Worm (Caenorhabditis elegans): ENCODE results near the gene H03A11.13.

H03A11.13 gene

DNA sequence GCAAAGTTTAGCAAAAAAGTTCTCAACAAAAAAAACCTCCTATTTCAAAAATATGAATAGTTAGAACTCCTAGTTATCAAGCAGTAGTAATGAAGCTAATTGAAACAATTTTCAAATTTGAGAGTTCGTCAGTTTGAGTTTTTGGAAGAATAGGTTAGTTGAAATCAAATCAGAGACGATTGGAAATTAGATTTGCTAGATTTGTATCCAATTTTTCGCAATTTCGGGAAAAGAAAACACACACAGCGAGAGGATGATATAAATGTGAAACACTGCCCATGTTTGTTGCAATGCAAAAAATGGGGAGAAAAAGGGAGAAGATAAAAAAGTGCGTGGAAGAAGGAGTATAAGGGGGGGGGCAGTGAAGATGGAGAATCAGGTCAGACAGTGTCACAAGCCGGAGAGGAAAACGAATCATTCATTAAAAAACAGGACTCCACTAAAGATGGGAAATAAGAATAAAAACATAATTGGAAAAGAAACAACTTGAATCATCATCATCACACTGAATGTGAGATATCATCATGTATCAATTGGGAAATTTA, 12.2 kb upstream of the H03A11.13 start:
- TF ChIP-seq elt-1 (tag; optimal IDR thresholded peaks at IDR 0.05; ENCODE audit: borderline replicate concordance, insufficient read depth) (no peak), ces-1 (GFP tag; optimal IDR thresholded peaks at IDR 0.05) (peak; percentile 69)

DNA sequence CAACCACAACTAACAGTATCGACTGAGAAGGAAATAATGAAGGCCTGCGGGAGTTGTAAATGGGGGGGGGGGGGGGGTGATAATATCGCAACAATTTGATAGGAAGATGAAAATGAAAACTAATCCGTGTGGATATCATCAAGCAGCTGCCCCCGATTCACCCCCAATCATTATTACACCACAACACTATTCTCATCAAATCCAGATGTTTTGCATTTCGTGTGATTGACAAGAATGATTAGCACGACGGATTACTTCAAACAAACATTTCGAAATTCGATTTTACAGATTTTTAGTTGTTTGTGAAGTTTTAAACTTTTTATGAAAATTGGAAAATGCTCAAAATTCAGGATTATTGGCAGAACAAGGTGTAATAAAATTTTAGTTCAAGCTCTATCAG, 11.1 kb upstream of the H03A11.13 start:
- TF ChIP-seq elt-1 (tag; optimal IDR thresholded peaks at IDR 0.05; ENCODE audit: borderline replicate concordance, insufficient read depth) (no peak), hlh-1 (tag; optimal IDR thresholded peaks at IDR 0.05) (peak; percentile 31), nhr-28 (tag; optimal IDR thresholded peaks at IDR 0.05) (no peak), sptf-1 (tag; optimal IDR thresholded peaks at IDR 0.05) (no peak), ztf-11 (tag; optimal IDR thresholded peaks at IDR 0.05) (no peak), unc-62 (GFP tag; optimal IDR thresholded peaks at IDR 0.05) (peak; percentile 72), cnd-1 (tag; optimal IDR thresholded peaks at IDR 0.05) (no peak)

DNA sequence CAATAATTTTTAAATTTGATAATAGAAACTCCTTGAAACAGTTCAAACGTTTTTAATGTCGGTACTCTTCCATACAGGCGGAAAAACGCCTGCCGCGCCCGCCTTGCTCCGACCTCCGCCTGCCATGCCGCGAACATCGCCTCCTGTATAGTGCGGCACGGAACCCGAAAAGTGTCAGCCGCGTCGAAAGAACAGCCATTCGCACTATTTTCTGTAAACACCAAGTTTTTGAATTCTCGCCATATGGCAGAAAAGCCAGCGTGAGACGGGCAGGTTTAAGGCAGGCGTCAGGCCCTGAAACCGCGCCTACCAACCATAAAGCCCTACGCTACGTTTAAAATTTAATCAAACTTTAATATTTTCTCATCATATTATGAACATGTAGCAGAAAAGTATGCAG, 9.8 kb upstream of the H03A11.13 start:
- TF ChIP-seq cnd-1 (tag; optimal IDR thresholded peaks at IDR 0.05) (no peak), unc-120 (tag; optimal IDR thresholded peaks at IDR 0.05; ENCODE audit: poor library complexity, severe bottlenecking) (no peak), nhr-28 (tag; optimal IDR thresholded peaks at IDR 0.05) (no peak)

DNA sequence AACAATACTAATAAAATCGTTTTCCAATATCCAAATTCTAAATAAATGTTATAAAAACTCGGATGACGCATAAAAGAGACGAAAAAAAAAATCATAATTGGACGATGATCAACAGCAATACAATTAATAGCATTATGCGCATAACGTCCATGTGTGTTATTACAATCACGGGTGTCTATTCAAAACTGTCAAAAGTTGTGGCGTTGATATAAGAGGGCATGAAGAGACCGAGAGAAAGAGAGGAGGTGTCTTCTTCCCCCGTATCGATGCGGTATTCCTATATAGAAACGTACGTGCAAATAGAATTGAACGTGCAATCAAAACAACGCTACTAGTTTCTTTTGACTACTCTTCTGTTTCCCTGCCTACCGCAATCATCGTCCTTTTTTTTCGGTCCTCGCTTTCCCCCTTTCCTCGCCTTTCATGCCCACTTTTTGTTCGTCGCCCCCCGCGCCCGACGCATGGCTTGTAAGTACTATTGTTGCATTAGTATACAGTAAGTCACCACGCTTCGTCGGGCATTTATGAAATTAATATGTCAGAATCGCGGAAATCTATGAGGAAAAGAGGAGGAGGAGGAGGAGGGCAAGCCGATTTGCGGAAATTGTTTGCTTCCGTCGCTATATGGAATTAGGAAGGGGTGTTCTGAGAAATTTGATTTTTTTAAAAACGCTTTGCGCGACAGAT, 9.0 kb upstream of the H03A11.13 start:
- peak; percentile 41 for TF ChIP-seq ham-2 (GFP tag; optimal IDR thresholded peaks at IDR 0.05)
- no peak for TF ChIP-seq mab-5 (tag; optimal IDR thresholded peaks at IDR 0.05)
- no peak for TF ChIP-seq ceh-43 (GFP tag; optimal IDR thresholded peaks at IDR 0.05)
- no peak for TF ChIP-seq nhr-237 (tag; optimal IDR thresholded peaks at IDR 0.05)
- peak; percentile 19 for TF ChIP-seq ces-1 (GFP tag; optimal IDR thresholded peaks at IDR 0.05)
- TF ChIP-seq pha-4 (tag; optimal IDR thresholded peaks at IDR 0.05) = peak; percentile 9

DNA sequence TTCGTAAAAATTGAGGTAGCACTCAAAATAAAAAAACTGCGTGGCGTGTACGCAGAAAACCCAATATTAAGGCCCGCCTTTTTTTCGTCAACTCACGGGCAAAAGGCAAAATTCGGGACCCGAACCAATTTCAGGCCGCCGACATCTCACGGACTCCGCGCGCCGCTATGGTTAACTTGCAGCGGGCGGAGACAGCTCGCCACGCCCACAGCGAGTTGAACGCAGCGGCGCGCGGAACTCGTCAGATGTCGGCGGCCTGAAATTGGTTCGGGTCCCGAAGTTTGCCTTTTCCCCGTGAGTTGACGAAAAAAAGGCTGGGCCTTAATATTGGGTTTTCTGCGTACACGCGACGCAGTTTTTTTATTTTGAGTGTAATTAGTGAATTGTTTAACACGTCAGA, 8.1 kb upstream of the H03A11.13 start:
- no peak for TF ChIP-seq mep-1 (tag; optimal IDR thresholded peaks at IDR 0.05)
- no peak for TF ChIP-seq nhr-2 (tag; optimal IDR thresholded peaks at IDR 0.05)
- no peak for TF ChIP-seq drap-1 (GFP tag; optimal IDR thresholded peaks at IDR 0.05)
- no peak for TF ChIP-seq zip-8 (tag; optimal IDR thresholded peaks at IDR 0.05)
- no peak for TF ChIP-seq M03D4.4 (tag; optimal IDR thresholded peaks at IDR 0.05)
- TF ChIP-seq lin-32 (GFP tag; optimal IDR thresholded peaks at IDR 0.05) = no peak

DNA sequence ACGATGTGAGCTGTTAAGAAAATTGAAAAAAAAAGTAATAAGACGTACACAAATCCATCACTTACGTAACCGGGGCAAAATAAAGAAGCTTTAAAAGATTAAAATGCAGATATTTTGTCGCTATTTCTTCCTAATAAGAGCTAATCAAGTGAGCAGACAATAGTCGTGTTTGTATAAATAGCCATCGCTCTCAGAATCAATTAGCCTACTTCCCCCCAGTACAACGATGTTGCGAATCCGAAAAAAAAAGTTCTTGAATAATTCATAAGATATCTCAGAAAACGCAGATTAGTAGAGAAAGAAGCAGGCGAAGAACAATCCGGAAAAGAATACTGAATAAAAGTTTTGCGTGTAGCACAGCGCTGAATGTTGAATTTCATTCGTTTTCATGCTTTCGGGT, 2.2 kb upstream of the H03A11.13 start:
- TF ChIP-seq elt-1 (tag; optimal IDR thresholded peaks at IDR 0.05; ENCODE audit: borderline replicate concordance, insufficient read depth) = no peak
- TF ChIP-seq nhr-28 (tag; optimal IDR thresholded peaks at IDR 0.05) = no peak
- no peak for TF ChIP-seq mep-1 (tag; optimal IDR thresholded peaks at IDR 0.05)
- TF ChIP-seq lin-13 (tag; optimal IDR thresholded peaks at IDR 0.05) = no peak
- no peak for TF ChIP-seq lin-32 (GFP tag; optimal IDR thresholded peaks at IDR 0.05)
- TF ChIP-seq flh-1 (GFP tag; optimal IDR thresholded peaks at IDR 0.05) = no peak
- no peak for TF ChIP-seq blmp-1 (tag; optimal IDR thresholded peaks at IDR 0.05)
- TF ChIP-seq elt-3 (tag; optimal IDR thresholded peaks at IDR 0.05) = no peak
- TF ChIP-seq ces-1 (GFP tag; optimal IDR thresholded peaks at IDR 0.05) = no peak
- no peak for TF ChIP-seq mls-2 (tag; optimal IDR thresholded peaks at IDR 0.05)
- TF ChIP-seq ceh-39 (tag; optimal IDR thresholded peaks at IDR 0.05) = no peak
- TF ChIP-seq sptf-1 (tag; optimal IDR thresholded peaks at IDR 0.05) = no peak

DNA sequence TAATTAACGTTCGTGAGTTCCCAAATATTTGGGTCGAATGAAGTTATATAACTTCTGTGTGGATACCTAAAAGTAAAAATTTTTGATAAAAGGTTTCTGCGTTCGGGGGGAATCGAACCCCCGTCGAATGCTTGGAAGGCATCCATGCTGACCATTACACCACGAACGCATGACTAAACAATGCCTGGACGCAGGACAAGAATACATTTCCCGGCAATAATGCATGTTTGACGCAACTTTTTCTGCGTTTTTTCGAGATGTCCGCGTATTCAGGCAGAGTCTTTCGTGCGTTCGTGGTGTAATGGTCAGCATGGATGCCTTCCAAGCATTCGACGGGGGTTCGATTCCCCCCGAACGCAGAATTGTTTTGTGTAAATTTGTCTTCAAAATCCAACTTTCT, 12.3 kb downstream of the H03A11.13 start:
- no peak for TF ChIP-seq mls-2 (tag; optimal IDR thresholded peaks at IDR 0.05)
- no peak for TF ChIP-seq elt-1 (tag; optimal IDR thresholded peaks at IDR 0.05; ENCODE audit: borderline replicate concordance, insufficient read depth)
- TF ChIP-seq unc-39 (tag; optimal IDR thresholded peaks at IDR 0.05) = no peak
- TF ChIP-seq nhr-76 (tag; optimal IDR thresholded peaks at IDR 0.05) = no peak
- TF ChIP-seq cnd-1 (tag; optimal IDR thresholded peaks at IDR 0.05) = peak; percentile 2
- TF ChIP-seq sem-2 (GFP tag; optimal IDR thresholded peaks at IDR 0.05) = no peak
- no peak for TF ChIP-seq lin-13 (tag; optimal IDR thresholded peaks at IDR 0.05)
- TF ChIP-seq sptf-1 (tag; optimal IDR thresholded peaks at IDR 0.05) = peak; percentile 6
